Worm (Caenorhabditis elegans) whole organism, late embryonic: ENCODE measurements around the gene clc-26.

Experiments
- che-1 ChIP-seq: sonication (generic microtip); optimal IDR thresholded peaks from 2 replicates; lab custom pipeline; 2016; ENCODE audit warnings: mild to moderate bottlenecking, missing genetic modification characterization, missing compliant biosample characterization

clc-26 gene

ce11 chrIII:978889-979288 lies 52.0 kb downstream of the clc-26 start:
- no peak for TF ChIP-seq che-1
